Fruit fly (Drosophila melanogaster): ENCODE results near the gene Tudor-SN.

Tudor-SN gene

dm6 chr3L:292146-292776 is 28.1 kb upstream of the Tudor-SN start (continued):
- TF ChIP-seq CG17802 (tag; optimal IDR thresholded peaks at IDR 0.05) (peak; percentile 2), HLH3B (GFP tag; IDR thresholded peaks at IDR 0.05) (no peak), CG3281 (GFP tag; optimal IDR thresholded peaks at IDR 0.05) (peak; percentile 39), gfzf (GFP tag; optimal IDR thresholded peaks at IDR 0.05) (peak; percentile 98), CG1233 (GFP tag; optimal IDR thresholded peaks at IDR 0.05) (peak; percentile 25), CG31441 (GFP tag; IDR thresholded peaks at IDR 0.05) (peak; percentile 31; the same call in 1 of the 2 replicates), CG12769 (tag; optimal IDR thresholded peaks at IDR 0.05) (peak; percentile 86), Myb (GFP tag; optimal IDR thresholded peaks at IDR 0.05) (peak; percentile 74), aop (GFP tag; IDR thresholded peaks at IDR 0.05) (no peak), dmrt11E (tag; optimal IDR thresholded peaks at IDR 0.05) (no peak), ttk (GFP tag; IDR thresholded peaks at IDR 0.05) (no peak), Ada2b (GFP tag; IDR thresholded peaks at IDR 0.05) (no peak), Pdp1 (GFP tag; optimal IDR thresholded peaks at IDR 0.05) (peak in 1 of 2 experiments; percentile 86), CG13894 (tag; optimal IDR thresholded peaks at IDR 0.05) (peak; percentile 5), Max (GFP tag; optimal IDR thresholded peaks at IDR 0.05) (peak; percentile 9), Dp (GFP tag; optimal IDR thresholded peaks at IDR 0.05) (peak; percentile 93), so (GFP tag; IDR thresholded peaks at IDR 0.05) (no peak), CG2678 (tag; optimal IDR thresholded peaks at IDR 0.05) (no peak), zfh1 (GFP tag; IDR thresholded peaks at IDR 0.05) (0 out of 3 replicates have a peak, but pooled peaks have one; percentile 24), CG32532 (GFP tag; IDR thresholded peaks at IDR 0.05) (peak; percentile 9; the same call in 1 of the 2 replicates), CG17186 (GFP tag; optimal IDR thresholded peaks at IDR 0.05) (peak; percentile 75), unc-4 (GFP tag; IDR thresholded peaks at IDR 0.05; ENCODE audit: partially characterized antibody) (0 out of 2 replicates have a peak, but pooled peaks have one; percentile 31), dmrt99B (tag; optimal IDR thresholded peaks at IDR 0.05) (no peak), HmgD (GFP tag; optimal IDR thresholded peaks at IDR 0.05) (peak; percentile 16), CG33213 (GFP tag; optimal IDR thresholded peaks at IDR 0.05) (peak; percentile 51), CG1603 (tag; optimal IDR thresholded peaks at IDR 0.05) (peak; percentile 75), CG6254 (GFP tag; optimal IDR thresholded peaks at IDR 0.05) (peak; percentile 28), fd102C (GFP tag; optimal IDR thresholded peaks at IDR 0.05) (no peak), chif (GFP tag; optimal IDR thresholded peaks at IDR 0.05) (peak in 1 of 2 experiments; percentile 21), CHES-1-like (GFP tag; optimal IDR thresholded peaks at IDR 0.05) (peak; percentile 77), Hmr (GFP tag; optimal IDR thresholded peaks at IDR 0.05) (peak; percentile 48), CG10267 (tag; optimal IDR thresholded peaks at IDR 0.05) (peak; percentile 57), wor (GFP tag; IDR thresholded peaks at IDR 0.05) (no peak), Meics (GFP tag; optimal IDR thresholded peaks at IDR 0.05) (no peak), sug (tag; optimal IDR thresholded peaks at IDR 0.05) (peak; percentile 16), HLH4C (GFP tag; IDR thresholded peaks at IDR 0.05; ENCODE audit: partially characterized antibody) (0 out of 3 replicates have a peak, but pooled peaks have one; percentile 7), Dek (tag; optimal IDR thresholded peaks at IDR 0.05) (peak; percentile 52), CG7556 (GFP tag; optimal IDR thresholded peaks at IDR 0.05) (peak; percentile 12), CG12659 (GFP tag; optimal IDR thresholded peaks at IDR 0.05) (peak; percentile 84), Ets97D (GFP tag; optimal IDR thresholded peaks at IDR 0.05) (peak; percentile 71), CG18599 (GFP tag; optimal IDR thresholded peaks at IDR 0.05) (peak; percentile 16), CG8281 (tag; optimal IDR thresholded peaks at IDR 0.05) (peak; percentile 8), shn (GFP tag; optimal IDR thresholded peaks at IDR 0.05) (peak; percentile 6), CG7786 (GFP tag; optimal IDR thresholded peaks at IDR 0.05) (peak; percentile 18), nmo (GFP tag; optimal IDR thresholded peaks at IDR 0.05) (peak; percentile 27)
